Worm (Caenorhabditis elegans) whole organism, midembryonic: ENCODE data around the gene F07C6.4.

Experiments
- T22C8.4 ChIP-seq: fragments of 200-800 bp; sonication (Bioruptor generic); IDR thresholded peaks from 2 replicates; pipeline ENCODE4 v1.3.6; 2022; ENCODE audit warnings: missing genetic modification characterization, missing compliant biosample characterization
- flt-1 ChIP-seq: fragments of 200-800 bp; sonication (Bioruptor generic); IDR thresholded peaks from 2 replicates; pipeline ENCODE4 v1.3.6; 2022; ENCODE audit warnings: missing genetic modification characterization, missing compliant biosample characterization
- klf-2 ChIP-seq: fragments of 200-800 bp; sonication (Bioruptor generic); conservative IDR thresholded peaks from 2 replicates; pipeline ENCODE4 v1.3.6; 2022; ENCODE audit warnings: missing genetic modification reagents, missing genetic modification characterization, missing compliant biosample characterization
- ref-1 ChIP-seq: fragments of 200-800 bp; sonication (Bioruptor generic); conservative IDR thresholded peaks from 2 replicates; pipeline ENCODE4 v1.3.6; 2022; ENCODE audit warnings: missing genetic modification reagents, missing genetic modification characterization, missing compliant biosample characterization
- tab-1 ChIP-seq: fragments of 200-800 bp; sonication (Bioruptor generic); IDR thresholded peaks from 2 replicates; pipeline ENCODE4 v1.3.6; 2022; ENCODE audit warnings: missing genetic modification characterization, missing compliant biosample characterization
- ztf-29 ChIP-seq: fragments of 200-800 bp; sonication (Bioruptor generic); IDR thresholded peaks from 2 replicates; pipeline ENCODE4 v1.3.6; 2022; ENCODE audit warnings: missing genetic modification reagents, missing genetic modification characterization, missing compliant biosample characterization

DNA sequence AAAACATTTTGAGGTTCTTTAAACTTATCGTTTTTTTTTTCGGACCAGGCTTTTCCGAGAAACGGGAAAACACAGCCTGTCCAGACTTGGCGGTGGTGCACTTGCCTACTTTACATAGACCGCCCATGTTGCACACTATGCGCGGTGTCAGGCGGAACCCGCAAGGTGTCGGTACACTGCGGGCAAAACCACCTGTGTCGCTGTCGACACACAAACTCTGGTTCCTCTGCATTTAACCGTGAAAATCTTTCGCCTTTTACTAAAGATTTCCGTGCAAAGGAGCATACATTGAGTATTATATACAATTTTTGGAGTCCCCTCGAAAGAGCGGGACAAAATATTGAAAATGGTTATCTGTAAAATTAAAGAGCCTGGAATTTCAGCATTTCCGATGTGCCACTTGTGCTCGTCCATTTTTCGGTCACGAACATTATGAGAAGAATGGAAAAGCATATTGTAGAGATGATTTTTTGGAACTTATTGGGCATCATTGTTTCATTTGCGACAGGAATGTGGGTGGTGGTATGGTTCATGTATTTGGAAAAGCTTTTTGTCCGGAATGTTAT lies 10.3 kb upstream of the F07C6.4 start:
- no peak for TF ChIP-seq klf-2 (GFP tag; lab: Robert Waterston, UW)
- no peak for TF ChIP-seq T22C8.4
- no peak for TF ChIP-seq flt-1 (GFP tag; lab: Robert Waterston, UW)
- TF ChIP-seq ref-1 (GFP tag; lab: Robert Waterston, UW), result no peak
- TF ChIP-seq ztf-29 (GFP tag; lab: Robert Waterston, UW), result no peak
- TF ChIP-seq tab-1 (GFP tag; lab: Robert Waterston, UW), result no peak
